Worm (Caenorhabditis elegans) whole organism, late embryonic: Measurements from ENCODE around the gene C38C6.3.

Experiments
- C38D4.7 ChIP-seq: fragments of 200-800 bp; sonication (Bioruptor generic); optimal IDR thresholded peaks from 2 replicates; lab custom pipeline; 2018; ENCODE audit warnings: mild to moderate bottlenecking, missing genetic modification characterization, moderate library complexity, missing compliant biosample characterization
- ama-1 ChIP-seq: fragments of 150-350 bp; optimal IDR thresholded peaks from 2 replicates; lab custom pipeline; 2014
- fkh-10 ChIP-seq: fragments of 150-350 bp; optimal IDR thresholded peaks from 2 replicates; lab custom pipeline; 2014; ENCODE audit warnings: missing biosample characterization, missing genetic modification reagents, missing genetic modification characterization
- lin-11 ChIP-seq: fragments of 200-800 bp; sonication (Bioruptor generic); optimal IDR thresholded peaks from 2 replicates; lab custom pipeline; 2018; ENCODE audit warnings: mild to moderate bottlenecking, missing genetic modification characterization, missing compliant biosample characterization
- mec-3 ChIP-seq: sonication (generic microtip); optimal IDR thresholded peaks from 2 replicates; lab custom pipeline; 2016; ENCODE audit warnings: borderline replicate concordance, missing genetic modification characterization, missing compliant biosample characterization
- pag-3 ChIP-seq: sonication (generic microtip); optimal IDR thresholded peaks from 2 replicates; lab custom pipeline; 2016; ENCODE audit warnings: missing compliant biosample characterization, missing genetic modification characterization, borderline replicate concordance
- pax-1 ChIP-seq: fragments of 150-350 bp; optimal IDR thresholded peaks from 2 replicates; lab custom pipeline; 2014; ENCODE audit warnings: missing biosample characterization, missing genetic modification characterization
- sox-4 ChIP-seq: sonication (generic microtip); optimal IDR thresholded peaks from 2 replicates; lab custom pipeline; 2017; ENCODE audit warnings: mild to moderate bottlenecking, missing genetic modification characterization, inconsistent platforms, missing compliant biosample characterization

ce11 chrII:14616927-14617326 lies 16.0 kb upstream of the C38C6.3 start:
- TF ChIP-seq lin-11 (tag; lab: Kevin White, UChicago) (no peak), C38D4.7 (GFP tag; lab: Kevin White, UChicago) (no peak), sox-4 (no peak), fkh-10 (GFP tag; lab: Kevin White, UChicago) (no peak), mec-3 (no peak), pax-1 (tag; lab: Kevin White, UChicago) (no peak), ama-1 (lab: Kevin White, UChicago) (no peak), pag-3 (tag; lab: Kevin White, UChicago) (no peak)
